Worm (Caenorhabditis elegans) whole organism, young adult: ENCODE measurements around the gene otpl-8.

Experiments
- ama-1 ChIP-seq, 3 experiments: fragments of 150-350 bp in 1 of 3; sonication (generic microtip) in 2 of 3; optimal IDR thresholded peaks; 2 replicates each; lab custom pipeline; 2014 to 2018; ENCODE audit warnings: missing biosample characterization in 2 of 3, missing genetic modification characterization in 2 of 3, missing genetic modification reagents in 2 of 3
- egl-44 ChIP-seq: fragments of 200-800 bp; sonication (Bioruptor generic); IDR thresholded peaks from 2 replicates; pipeline ENCODE4 v1.3.6; 2022; ENCODE audit warnings: missing genetic modification reagents, missing genetic modification characterization, missing compliant biosample characterization
- somi-1 ChIP-seq: fragments of 200-800 bp; sonication (Bioruptor generic); optimal IDR thresholded peaks from 2 replicates; lab custom pipeline; 2018; ENCODE audit warnings: mild to moderate bottlenecking, missing genetic modification characterization, missing compliant biosample characterization
- unc-62 ChIP-seq: fragments of 150-350 bp; optimal IDR thresholded peaks from 2 replicates; lab custom pipeline; 2014; ENCODE audit warnings: missing biosample characterization, missing genetic modification reagents, missing genetic modification characterization
- ztf-26 ChIP-seq: sonication (generic microtip); optimal IDR thresholded peaks from 2 replicates; lab custom pipeline; 2017; ENCODE audit warnings: missing genetic modification characterization, missing compliant biosample characterization

- TF ChIP-seq somi-1 (GFP tag; lab: Kevin White, UChicago) (no peak), ama-1 (optimal IDR thresholded peaks at IDR 0.05; lab: Kevin White, UChicago) (no peak), ama-1 (GFP tag; optimal IDR thresholded peaks at IDR 0.05; lab: Kevin White, UChicago) (no peak), egl-44 (GFP tag; lab: Robert Waterston, UW) (no peak), unc-62 (GFP tag; lab: Kevin White, UChicago) (peak; percentile 30), ztf-26 (tag; lab: Kevin White, UChicago) (no peak)
Observed at ce11 chrX:12234424-12234823, 36.3 kb downstream of the otpl-8 start.
